Fruit fly (Drosophila melanogaster): Measurements from ENCODE around the gene Brd8.

Brd8 gene

dm6 chr3R:29210542-29211393, 12.5 kb upstream of the Brd8 start (continued):
- TF ChIP-seq CG9437 (GFP tag; optimal IDR thresholded peaks at IDR 0.05) (no peak), CG42726 (GFP tag; IDR thresholded peaks at IDR 0.05; ENCODE audit: partially characterized antibody) (no peak), CG11247 (GFP tag; IDR thresholded peaks at IDR 0.05) (no peak), fd64A (GFP tag; optimal IDR thresholded peaks at IDR 0.05) (no peak), HLHmδ (GFP tag; optimal IDR thresholded peaks at IDR 0.05) (no peak), usp (GFP tag; optimal IDR thresholded peaks at IDR 0.05) (no peak), Nf-YC (tag; optimal IDR thresholded peaks at IDR 0.05) (no peak), Ada2b (GFP tag; IDR thresholded peaks at IDR 0.05) (no peak), Asciz (GFP tag; optimal IDR thresholded peaks at IDR 0.05) (no peak), Taf1 (GFP tag; IDR thresholded peaks at IDR 0.05) (no peak), CG3995 (GFP tag; optimal IDR thresholded peaks at IDR 0.05) (no peak), crp (GFP tag; optimal IDR thresholded peaks at IDR 0.05) (no peak), Awh (GFP tag; IDR thresholded peaks at IDR 0.05) (no peak), CG16815 (GFP tag; optimal IDR thresholded peaks at IDR 0.05) (peak; percentile 11), corto (GFP tag; optimal IDR thresholded peaks at IDR 0.05) (peak; percentile 40), CG12769 (tag; optimal IDR thresholded peaks at IDR 0.05) (peak; percentile 93), mirr (GFP tag; optimal IDR thresholded peaks at IDR 0.05) (no peak), CG1603 (tag; optimal IDR thresholded peaks at IDR 0.05) (peak; percentile 49), rib (GFP tag; IDR thresholded peaks at IDR 0.05) (no peak), Xbp1 (GFP tag; optimal IDR thresholded peaks at IDR 0.05) (no peak), tgo (GFP tag; IDR thresholded peaks at IDR 0.05) (no peak), zf30C (GFP tag; optimal IDR thresholded peaks at IDR 0.05) (no peak), Fer2 (tag; optimal IDR thresholded peaks at IDR 0.05) (no peak), BEAF-32 (GFP tag; optimal IDR thresholded peaks at IDR 0.05) (no peak), Med (GFP tag) (peak; percentile 63), CG3838 (GFP tag; optimal IDR thresholded peaks at IDR 0.05) (no peak), E2f2 (GFP tag; IDR thresholded peaks at IDR 0.05) (no peak), CG4707 (GFP tag; optimal IDR thresholded peaks at IDR 0.05) (no peak), nerfin-1 (tag; optimal IDR thresholded peaks at IDR 0.05) (no peak), Mad (GFP tag; optimal IDR thresholded peaks at IDR 0.05) (no peak), grau (tag; optimal IDR thresholded peaks at IDR 0.05) (peak; percentile 91), dmrt11E (tag; optimal IDR thresholded peaks at IDR 0.05) (peak; percentile 68), Gsc (GFP tag; IDR thresholded peaks at IDR 0.05) (no peak), CG4730 (GFP tag; IDR thresholded peaks at IDR 0.05) (no peak), lov (optimal IDR thresholded peaks at IDR 0.05) (no peak), lov (GFP tag; IDR thresholded peaks at IDR 0.05) (no peak), GATAe (GFP tag; conservative IDR thresholded peaks at IDR 0.05) (no peak), CG30431 (GFP tag; optimal IDR thresholded peaks at IDR 0.05) (peak; percentile 17), CG10147 (GFP tag; optimal IDR thresholded peaks at IDR 0.05) (no peak), CG33213 (GFP tag; optimal IDR thresholded peaks at IDR 0.05) (no peak), Hr3 (GFP tag; optimal IDR thresholded peaks at IDR 0.05) (no peak), Fer3 (tag; optimal IDR thresholded peaks at IDR 0.05) (no peak), Stat92E (GFP tag; optimal IDR thresholded peaks at IDR 0.05) (no peak), ssp (GFP tag; IDR thresholded peaks at IDR 0.05) (no peak), sc (optimal IDR thresholded peaks at IDR 0.05) (no peak), sc (GFP tag; optimal IDR thresholded peaks at IDR 0.05) (no peak), CG14965 (GFP tag; optimal IDR thresholded peaks at IDR 0.05; ENCODE audit: borderline replicate concordance) (no peak), CG13296 (GFP tag; optimal IDR thresholded peaks at IDR 0.05) (no peak), tna (GFP tag; IDR thresholded peaks at IDR 0.05; ENCODE audit: partially characterized antibody) (no peak), CG2889 (GFP tag; IDR thresholded peaks at IDR 0.05) (no peak)
